Worm (Caenorhabditis elegans): ENCODE data around the gene sru-31.

DNA sequence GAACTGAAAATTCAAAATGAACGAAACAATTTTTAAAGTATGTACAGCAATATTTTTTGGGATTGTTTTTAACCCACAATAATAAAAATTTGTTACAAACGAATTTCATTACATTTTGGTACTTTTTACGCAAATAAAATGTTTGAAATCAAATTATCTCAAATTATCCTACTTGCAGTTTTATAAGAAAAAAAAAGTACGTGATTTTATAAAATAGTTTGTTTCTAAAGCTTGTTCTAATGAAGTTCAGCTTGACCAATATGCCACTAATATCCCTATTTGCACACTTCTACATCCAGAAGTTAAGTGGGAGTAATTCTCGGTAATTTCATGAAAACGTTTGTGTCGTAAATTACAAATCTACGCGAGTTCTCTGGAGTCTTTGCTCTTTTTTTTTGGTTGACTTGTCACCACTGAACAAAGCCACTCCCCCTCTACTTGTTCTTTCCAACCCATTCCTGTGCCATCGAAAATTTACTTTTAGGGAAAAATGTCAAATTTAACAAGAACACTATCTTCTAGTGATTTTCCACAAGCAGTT, 27.0 kb downstream of the sru-31 start, which contains the start of gene sru-8:
- TF ChIP-seq eyg-1 (tag; optimal IDR thresholded peaks at IDR 0.05) (no peak), pag-3 (tag; optimal IDR thresholded peaks at IDR 0.05; ENCODE audit: borderline replicate concordance) (no peak), pha-4 (tag; optimal IDR thresholded peaks at IDR 0.05) (no peak), hlh-6 (tag; optimal IDR thresholded peaks at IDR 0.05) (no peak), sox-4 (tag; optimal IDR thresholded peaks at IDR 0.05) (no peak), lim-6 (tag; optimal IDR thresholded peaks at IDR 0.05) (no peak), tbx-2 (tag; optimal IDR thresholded peaks at IDR 0.05) (no peak), hlh-8 (tag; optimal IDR thresholded peaks at IDR 0.05) (no peak), hlh-30 (tag; optimal IDR thresholded peaks at IDR 0.05; ENCODE audit: insufficient read depth) (no peak), odd-2 (tag; optimal IDR thresholded peaks at IDR 0.05) (no peak), syd-9 (tag; optimal IDR thresholded peaks at IDR 0.05) (no peak), nfya-1 (tag; optimal IDR thresholded peaks at IDR 0.05) (no peak), pqm-1 (tag; optimal IDR thresholded peaks at IDR 0.05) (no peak), tbx-7 (tag; optimal IDR thresholded peaks at IDR 0.05) (no peak)
